Worm (Caenorhabditis elegans): ENCODE measurements around the gene C11D2.3.

DNA sequence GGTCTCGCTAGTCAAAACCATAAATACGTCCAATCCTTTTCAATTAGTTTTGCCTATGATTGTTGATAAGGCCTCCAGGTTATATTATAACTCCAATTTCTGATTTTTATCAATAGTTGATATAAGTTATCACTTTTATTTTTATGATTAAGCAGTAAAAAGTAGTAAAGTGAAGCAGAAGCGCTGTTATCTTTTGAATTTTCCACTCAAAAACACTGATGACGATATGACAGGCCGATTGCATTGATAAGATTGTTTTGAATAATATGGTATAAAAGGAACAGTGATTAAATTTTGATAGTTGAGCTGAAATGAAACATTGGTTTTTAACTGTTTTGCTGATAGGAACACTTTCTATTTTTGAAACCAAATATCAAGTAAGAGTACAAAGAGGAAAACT lies 34.0 kb downstream of the C11D2.3 start, which contains the start of gene asp-9:
- TF ChIP-seq ets-7 (tag; optimal IDR thresholded peaks at IDR 0.05) = no peak
- no peak for TF ChIP-seq ceh-13 (GFP tag; optimal IDR thresholded peaks at IDR 0.05)
- TF ChIP-seq aly-1 (tag; optimal IDR thresholded peaks at IDR 0.05) = no peak
- TF ChIP-seq ama-1 (optimal IDR thresholded peaks at IDR 0.05) = no peak
- no peak for TF ChIP-seq tbx-11 (GFP tag; IDR thresholded peaks at IDR 0.05)
- no peak for TF ChIP-seq ceh-36 (tag; optimal IDR thresholded peaks at IDR 0.05)
- no peak for TF ChIP-seq flt-1 (GFP tag; IDR thresholded peaks at IDR 0.05)
- no peak for TF ChIP-seq F13C5.2 (tag; optimal IDR thresholded peaks at IDR 0.05)
